Fruit fly (Drosophila melanogaster) S2 (cell line): ENCODE results near the gene CG14151.

ENCODE experiments used
- CG8478 ChIP-seq: fragments of >200 bp; optimal IDR thresholded peaks from 2 replicates; lab custom pipeline; 2018
- CTCF ChIP-seq, 2 experiments: fragments of >200 bp; optimal IDR thresholded peaks; 2 replicates each; lab custom pipeline; 2018

DNA sequence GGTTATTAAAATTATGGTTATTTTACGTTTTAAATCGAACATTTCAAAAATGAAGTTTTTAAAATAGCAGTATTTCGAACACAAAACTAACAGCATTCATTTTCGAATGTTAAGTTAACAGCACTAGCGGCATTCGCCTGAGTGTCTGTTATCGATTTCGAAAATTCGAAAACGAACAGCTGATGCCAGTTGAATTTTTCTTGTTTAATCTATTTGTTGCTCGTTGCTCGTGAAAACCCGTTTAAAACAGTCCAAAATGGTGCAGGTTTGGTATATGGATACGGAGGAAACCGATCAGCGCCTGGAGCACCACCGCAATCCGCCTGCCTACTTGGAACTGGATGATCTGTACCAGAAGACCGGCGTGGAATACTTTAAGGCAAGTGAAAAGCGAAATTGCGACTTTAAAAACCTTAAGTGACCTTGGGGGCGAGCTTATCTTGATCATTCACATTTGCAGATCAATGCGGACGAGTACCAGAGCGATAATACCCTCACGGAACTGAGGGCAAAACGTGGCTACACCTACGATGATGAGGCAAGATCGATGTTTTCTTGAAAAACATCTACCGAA, 35.0 kb upstream of the CG14151 start, which contains the start of gene Adi1:
- no peak for TF ChIP-seq CG8478 (lab: Kevin White, UChicago)
- TF ChIP-seq CTCF (optimal IDR thresholded peaks at IDR 0.05; lab: Kevin White, UChicago) = no peak
